Worm (Caenorhabditis elegans) whole organism, L4/young adult: Measurements from ENCODE around the gene atx-3.

Experiments used
- W03F9.2 ChIP-seq: fragments of 150-350 bp; optimal IDR thresholded peaks from 2 replicates; lab custom pipeline; 2014; ENCODE audit warnings: missing biosample characterization, missing genetic modification characterization
- dao-5 ChIP-seq: sonication (generic microtip); optimal IDR thresholded peaks from 2 replicates; lab custom pipeline; 2016; ENCODE audit warnings: missing genotype, missing genetic modification characterization, moderate library complexity, missing compliant biosample characterization
- him-1 ChIP-seq: sonication (generic microtip); optimal IDR thresholded peaks from 2 replicates; lab custom pipeline; 2016; ENCODE audit warnings: missing genotype, missing genetic modification reagents, missing genetic modification characterization, missing compliant biosample characterization

atx-3 gene

ce11 chrV:15547727-15548126, 29.5 kb downstream of the atx-3 start:
- no peak for TF ChIP-seq W03F9.2 (tag; lab: Kevin White, UChicago)
- TF ChIP-seq dao-5 (tag; lab: Kevin White, UChicago) = no peak
- no peak for TF ChIP-seq him-1 (tag; lab: Kevin White, UChicago)

DNA sequence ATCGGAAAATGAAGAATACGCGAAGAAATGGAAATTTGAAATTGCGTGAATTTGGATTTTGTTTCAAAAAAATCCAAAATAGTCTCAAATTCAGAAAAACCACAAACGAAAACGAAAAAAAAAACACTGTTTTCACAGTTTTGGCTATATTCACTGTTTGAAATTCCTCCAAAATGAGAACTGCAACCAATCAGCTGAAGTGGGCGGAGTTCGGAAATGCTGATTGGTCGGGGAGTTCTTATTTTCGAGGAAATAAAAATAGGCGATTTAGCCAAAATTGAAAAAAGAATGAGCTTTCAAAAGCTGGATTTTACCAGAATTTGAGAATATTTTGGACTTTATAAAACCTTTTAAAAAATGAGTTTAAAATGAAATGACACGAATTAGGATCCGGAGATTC, 32.3 kb downstream of the atx-3 start, which contains the start of gene glb-14:
TSS of gene glb-14 (minus strand) at position 97 of the 400 bp plus-strand sequence.
- TF ChIP-seq dao-5 (tag; lab: Kevin White, UChicago) (no peak), W03F9.2 (tag; lab: Kevin White, UChicago) (no peak), him-1 (tag; lab: Kevin White, UChicago) (no peak)

ce11 chrV:15543252-15543651, 34.0 kb downstream of the atx-3 start:
- TF ChIP-seq dao-5 (tag; lab: Kevin White, UChicago) = no peak
- no peak for TF ChIP-seq him-1 (tag; lab: Kevin White, UChicago)
- TF ChIP-seq W03F9.2 (tag; lab: Kevin White, UChicago) = no peak

ce11 chrV:15537923-15538322, 39.3 kb downstream of the atx-3 start, which contains the start of gene prde-1:
TSS of gene prde-1 (plus strand) at chrV:15538244.
- TF ChIP-seq dao-5 (tag; lab: Kevin White, UChicago) = no peak
- TF ChIP-seq W03F9.2 (tag; lab: Kevin White, UChicago) = no peak
- no peak for TF ChIP-seq him-1 (tag; lab: Kevin White, UChicago)

DNA sequence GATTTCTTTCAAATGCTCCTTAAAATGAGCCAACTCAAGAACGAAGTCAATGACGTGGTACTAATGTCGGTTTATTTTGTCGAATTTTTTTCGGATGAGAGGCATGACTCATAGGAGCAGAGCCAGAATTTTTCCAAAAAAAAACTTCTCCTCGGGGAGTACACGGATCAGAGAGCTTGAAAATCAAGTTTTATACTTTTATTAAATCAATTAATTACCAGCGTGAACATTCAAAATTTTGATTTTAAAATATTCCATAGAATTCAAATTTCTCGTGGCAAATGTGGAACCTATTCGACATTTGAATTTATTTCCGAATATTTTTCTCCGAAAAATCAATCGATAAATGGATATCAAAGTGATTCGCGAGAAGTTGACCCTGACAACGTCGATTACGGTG, 40.9 kb downstream of the atx-3 start, which contains the start of gene F21A3.4:
TSS of gene F21A3.4 (plus strand) at position 301 of the 400 bp plus-strand sequence.
- TF ChIP-seq him-1 (tag; lab: Kevin White, UChicago) (no peak), W03F9.2 (tag; lab: Kevin White, UChicago) (no peak), dao-5 (tag; lab: Kevin White, UChicago) (no peak)

ce11 chrV:15533864-15534263, 43.4 kb downstream of the atx-3 start, which contains the start of gene F21A3.2:
TSS of gene F21A3.2 (minus strand) at chrV:15533964.
- TF ChIP-seq W03F9.2 (tag; lab: Kevin White, UChicago) (no peak), dao-5 (tag; lab: Kevin White, UChicago) (no peak), him-1 (tag; lab: Kevin White, UChicago) (no peak)

- TF ChIP-seq dao-5 (tag; lab: Kevin White, UChicago) = no peak
Observed at ce11 chrV:15533096-15533495, 44.1 kb downstream of the atx-3 start, which contains the start of gene F21A3.11. TSS of gene F21A3.11 (minus strand) at chrV:15533212.

- TF ChIP-seq dao-5 (tag; lab: Kevin White, UChicago) (no peak), him-1 (tag; lab: Kevin White, UChicago) (no peak), W03F9.2 (tag; lab: Kevin White, UChicago) (no peak)
Observed at ce11 chrV:15529069-15529468, 48.2 kb downstream of the atx-3 start, which contains the start of gene srh-276. TSS of gene srh-276 (plus strand) at chrV:15529369.
